Fruit fly (Drosophila melanogaster) whole organism, prepupa: ENCODE results near the gene CG11977.

Experiments used
- CG11294 ChIP-seq: fragments of 200-800 bp; sonication (Bioruptor generic); IDR thresholded peaks from 2 replicates; pipeline ENCODE4 v1.3.6; 2022; ENCODE audit warnings: missing biosample characterization, missing genetic modification characterization
- CG8319 ChIP-seq: fragments of 200-800 bp; sonication (Bioruptor generic); optimal IDR thresholded peaks from 3 replicates; lab custom pipeline; 2016; ENCODE audit warnings: missing biosample characterization, missing genetic modification characterization
- CG8632 ChIP-seq: fragments of 200-800 bp; sonication (Bioruptor generic); optimal IDR thresholded peaks from 3 replicates; lab custom pipeline; 2016; ENCODE audit warnings: missing biosample characterization, missing genetic modification characterization
- Hr38 ChIP-seq: sonication (Bioruptor generic); optimal IDR thresholded peaks from 2 replicates; lab custom pipeline; 2016; ENCODE audit warnings: missing biosample characterization, missing genetic modification characterization

- TF ChIP-seq CG8632 (no peak), CG11294 (GFP tag; lab: Robert Waterston, UW) (no peak), CG8319 (GFP tag; lab: Kevin White, UChicago) (no peak), Hr38 (GFP tag; lab: Kevin White, UChicago) (no peak)
These were observed 42.1 kb upstream of the CG11977 start for dm6 chr3R:8955359-8955820.
